Fruit fly (Drosophila melanogaster): Measurements from ENCODE around the gene koko.

Gene koko

DNA sequence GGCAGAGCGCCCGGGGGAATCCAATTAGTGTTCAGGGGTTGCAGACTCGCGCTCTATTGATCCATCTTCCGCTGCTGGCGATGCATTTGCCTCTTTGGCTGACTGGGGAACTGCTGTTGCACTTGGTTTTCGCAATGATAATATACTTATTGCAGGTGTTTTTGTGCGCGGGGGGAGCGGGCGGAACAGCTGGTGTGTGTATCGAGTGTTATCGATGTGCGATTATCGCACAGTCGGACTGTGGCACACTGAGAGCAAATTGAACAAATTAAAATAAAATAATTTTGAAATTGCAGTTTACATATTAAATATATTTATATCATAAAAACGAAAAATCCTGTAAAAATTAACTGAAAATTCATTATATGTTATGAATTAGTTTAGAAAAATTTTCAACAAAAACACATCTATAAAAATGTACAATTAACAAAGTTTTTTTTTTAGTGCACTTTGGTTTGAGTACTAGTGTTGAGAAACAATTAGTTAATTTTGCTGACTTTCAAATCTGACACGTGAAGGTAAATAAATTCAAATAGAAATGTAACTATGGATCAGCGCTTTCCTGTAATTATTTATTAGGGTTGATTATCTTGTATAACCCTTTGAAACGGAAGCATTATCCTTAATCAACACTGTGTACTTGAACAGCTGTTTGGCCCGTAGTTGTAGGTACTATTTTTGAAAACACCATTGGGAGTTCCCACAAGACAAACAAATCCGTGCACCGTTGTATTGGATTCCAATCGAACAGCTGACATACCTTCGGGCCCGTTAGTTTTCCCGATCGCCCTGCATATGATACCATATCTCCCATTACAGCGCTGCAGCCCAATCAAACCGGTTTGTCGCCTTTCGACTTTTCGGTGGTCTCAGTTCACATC is at the start of gene koko, which contains the start of gene Wdr37 (continued):
- TF ChIP-seq stwl (tag; optimal IDR thresholded peaks at IDR 0.05) (peak; percentile 94), Atf3 (GFP tag; optimal IDR thresholded peaks at IDR 0.05) (peak; percentile 75), Gsc (GFP tag; IDR thresholded peaks at IDR 0.05) (peak; percentile 90), CG14860 (GFP tag; IDR thresholded peaks at IDR 0.05; ENCODE audit: partially characterized antibody) (0 out of 3 replicates have a peak, but pooled peaks have one; percentile 37), D19B (GFP tag; optimal IDR thresholded peaks at IDR 0.05) (peak; percentile 80), Pdp1 (GFP tag; optimal IDR thresholded peaks at IDR 0.05) (peak; percentile 64 to 76), inv (GFP tag; IDR thresholded peaks at IDR 0.05; ENCODE audit: partially characterized antibody) (peak; percentile 54; the same call in 1 of the 2 replicates), gsb-n (tag; optimal IDR thresholded peaks at IDR 0.05) (peak; percentile 99), emc (GFP tag; optimal IDR thresholded peaks at IDR 0.05) (peak; percentile 36), CG17612 (GFP tag; IDR thresholded peaks at IDR 0.05) (peak; percentile 94), CG14710 (tag; optimal IDR thresholded peaks at IDR 0.05) (peak; percentile 98), CG2889 (GFP tag; IDR thresholded peaks at IDR 0.05) (peak; percentile 95), CG16863 (GFP tag; optimal IDR thresholded peaks at IDR 0.05) (peak; percentile 83), Hmr (GFP tag; optimal IDR thresholded peaks at IDR 0.05) (peak; percentile 96), CG13775 (GFP tag; optimal IDR thresholded peaks at IDR 0.05) (peak; percentile 98), scrt (GFP tag; optimal IDR thresholded peaks at IDR 0.05) (peak; percentile 83), CG13894 (tag; optimal IDR thresholded peaks at IDR 0.05) (peak; percentile 92), Kr (GFP tag; optimal IDR thresholded peaks at IDR 0.05) (peak; percentile 96), Hr3 (GFP tag; optimal IDR thresholded peaks at IDR 0.05) (peak; percentile 99), CG34224 (GFP tag; IDR thresholded peaks at IDR 0.05; ENCODE audit: partially characterized antibody) (peak; percentile 46; the same call in 2 of the 3 replicates), sr (GFP tag; IDR thresholded peaks at IDR 0.05) (peak; percentile 50; the same call in 1 of the 3 replicates), CG8290 (GFP tag; optimal IDR thresholded peaks at IDR 0.05) (peak; percentile 96), CG8290 (tag; optimal IDR thresholded peaks at IDR 0.05) (peak; percentile 9 to 48), Six4 (GFP tag; optimal IDR thresholded peaks at IDR 0.05) (peak; percentile 92), pan (optimal IDR thresholded peaks at IDR 0.05) (no peak), pan (GFP tag; optimal IDR thresholded peaks at IDR 0.05 in 1 of 2, IDR thresholded peaks at IDR 0.05 in 1 of 2) (peak in 1 of 2 experiments; percentile 99), CG4404 (GFP tag; IDR thresholded peaks at IDR 0.05) (peak; percentile 98), CG8924 (tag; optimal IDR thresholded peaks at IDR 0.05) (peak; percentile 98), Vsx1 (GFP tag; optimal IDR thresholded peaks at IDR 0.05) (peak; percentile 80), sqz (GFP tag; optimal IDR thresholded peaks at IDR 0.05) (peak; percentile 93), Ets65A (GFP tag) (peak; percentile 95), dimm (GFP tag; IDR thresholded peaks at IDR 0.05) (peak; percentile 95), sna (GFP tag; IDR thresholded peaks at IDR 0.05; ENCODE audit: partially characterized antibody) (peak; percentile 60), phol (tag; optimal IDR thresholded peaks at IDR 0.05) (peak; percentile 92), Adf1 (GFP tag; IDR thresholded peaks at IDR 0.05) (peak; percentile 84), unc-4 (GFP tag; IDR thresholded peaks at IDR 0.05; ENCODE audit: partially characterized antibody) (peak; percentile 66), CG6175 (GFP tag; IDR thresholded peaks at IDR 0.05) (peak; percentile 92), CG15479 (GFP tag; optimal IDR thresholded peaks at IDR 0.05) (peak; percentile 63), slbo (GFP tag; IDR thresholded peaks at IDR 0.05) (peak; percentile 99), Rfx (GFP tag; IDR thresholded peaks at IDR 0.05) (peak; percentile 97), vvl (GFP tag; IDR thresholded peaks at IDR 0.05) (peak; percentile 99), twi (tag; optimal IDR thresholded peaks at IDR 0.05) (peak; percentile 95), kni (GFP tag; optimal IDR thresholded peaks at IDR 0.05) (peak; percentile 27), prd (optimal IDR thresholded peaks at IDR 0.05) (no peak), prd (GFP tag; IDR thresholded peaks at IDR 0.05) (peak; percentile 99), Lhr (GFP tag; optimal IDR thresholded peaks at IDR 0.05) (peak; percentile 85), bowl (GFP tag; IDR thresholded peaks at IDR 0.05) (peak; percentile 91), CG6689 (GFP tag; IDR thresholded peaks at IDR 0.05) (peak; percentile 99), zf30C (GFP tag; optimal IDR thresholded peaks at IDR 0.05) (peak; percentile 99)
